Fruit fly (Drosophila melanogaster) S2 (cell line): ENCODE data around the gene CG5321.

Source experiments
- CG8478 ChIP-seq: fragments of >200 bp; optimal IDR thresholded peaks from 2 replicates; lab custom pipeline; 2018
- CTCF ChIP-seq, 2 experiments: fragments of >200 bp; optimal IDR thresholded peaks; 2 replicates each; lab custom pipeline; 2018

- TF ChIP-seq CG8478 (lab: Kevin White, UChicago) (no peak), CTCF (optimal IDR thresholded peaks at IDR 0.05; lab: Kevin White, UChicago) (no peak)
Measured at dm6 chrX:14718842-14719241, 39.5 kb downstream of the CG5321 start, which contains the start of gene hog.
